Fruit fly (Drosophila melanogaster): ENCODE data around the gene CG42238.

The CG42238 gene

DNA sequence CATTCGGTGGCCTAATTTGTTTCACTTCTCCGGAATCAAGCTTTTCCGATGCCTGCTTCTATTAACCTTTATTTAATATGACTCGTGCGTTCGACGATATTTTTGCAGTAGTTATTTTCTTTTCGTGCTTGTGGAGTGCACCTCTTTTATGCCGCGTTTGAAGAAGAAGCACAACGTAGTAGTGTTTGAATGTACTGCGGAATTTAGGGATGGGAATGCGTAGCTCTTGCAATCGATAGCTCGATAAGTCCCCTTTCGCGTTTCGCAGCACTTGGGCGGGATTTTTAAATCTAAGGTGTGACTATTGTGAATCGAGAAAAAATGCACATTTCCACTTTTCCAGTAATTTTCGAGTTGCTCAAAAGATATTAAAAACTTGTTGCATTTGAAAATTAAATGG lies 133.2 kb downstream of the CG42238 start, which contains the start of the genes CG43739 and sky (continued):
- TF ChIP-seq CG10147 (GFP tag; optimal IDR thresholded peaks at IDR 0.05) = peak; percentile 49
- TF ChIP-seq Oli (tag; optimal IDR thresholded peaks at IDR 0.05) = no peak
- peak; percentile 90 for TF ChIP-seq Med (GFP tag)
- no peak for TF ChIP-seq CG15696 (tag; optimal IDR thresholded peaks at IDR 0.05)
- TF ChIP-seq gsb (GFP tag; IDR thresholded peaks at IDR 0.05) = no peak
- peak; percentile 54; the same call in 1 of the 3 replicates for TF ChIP-seq CG34422 (GFP tag; IDR thresholded peaks at IDR 0.05)
- no peak for TF ChIP-seq CG10274 (GFP tag; optimal IDR thresholded peaks at IDR 0.05)
- no peak for TF ChIP-seq luna (GFP tag; optimal IDR thresholded peaks at IDR 0.05)
- no peak for TF ChIP-seq CrebB (tag; optimal IDR thresholded peaks at IDR 0.05)
- TF ChIP-seq mam (GFP tag; optimal IDR thresholded peaks at IDR 0.05) = peak; percentile 63
- TF ChIP-seq CG31441 (GFP tag; IDR thresholded peaks at IDR 0.05) = no peak
- peak; percentile 16 for TF ChIP-seq chn (GFP tag; optimal IDR thresholded peaks at IDR 0.05)
- peak; percentile 36 for TF ChIP-seq CG17829 (tag; optimal IDR thresholded peaks at IDR 0.05)
- TF ChIP-seq CG4404 (GFP tag; IDR thresholded peaks at IDR 0.05) = no peak
- TF ChIP-seq Jarid2 (GFP tag; optimal IDR thresholded peaks at IDR 0.05) = no peak
- no peak for TF ChIP-seq CG17912 (GFP tag; optimal IDR thresholded peaks at IDR 0.05)
- TF ChIP-seq CG15514 (GFP tag; optimal IDR thresholded peaks at IDR 0.05) = peak; percentile 72
- TF ChIP-seq cad (GFP tag; optimal IDR thresholded peaks at IDR 0.05) = no peak
- TF ChIP-seq Blimp-1 (GFP tag; optimal IDR thresholded peaks at IDR 0.05) = no peak
- TF ChIP-seq Atf3 (GFP tag; optimal IDR thresholded peaks at IDR 0.05) = no peak
- no peak for TF ChIP-seq bowl (GFP tag; IDR thresholded peaks at IDR 0.05)
- peak; percentile 34 for TF ChIP-seq phol (tag; optimal IDR thresholded peaks at IDR 0.05)
- 0 out of 2 replicates have a peak, but pooled peaks have one; percentile 6 for TF ChIP-seq lmd (GFP tag; IDR thresholded peaks at IDR 0.05)
- 0 out of 2 replicates have a peak, but pooled peaks have one; percentile 33 for TF ChIP-seq Drgx (GFP tag; IDR thresholded peaks at IDR 0.05)
- TF ChIP-seq CG15479 (GFP tag; optimal IDR thresholded peaks at IDR 0.05) = no peak
- TF ChIP-seq CG9932 (GFP tag; IDR thresholded peaks at IDR 0.05) = peak; percentile 73
- TF ChIP-seq tx (GFP tag; optimal IDR thresholded peaks at IDR 0.05) = no peak
- no peak for TF ChIP-seq CG6254 (GFP tag; optimal IDR thresholded peaks at IDR 0.05)
- TF ChIP-seq unc-4 (GFP tag; IDR thresholded peaks at IDR 0.05; ENCODE audit: partially characterized antibody) = peak; percentile 79
- TF ChIP-seq CG4707 (GFP tag; optimal IDR thresholded peaks at IDR 0.05) = no peak
- no peak for TF ChIP-seq MTF-1 (GFP tag; optimal IDR thresholded peaks at IDR 0.05; ENCODE audit: borderline replicate concordance)
- TF ChIP-seq NC2α (GFP tag; optimal IDR thresholded peaks at IDR 0.05) = no peak
- TF ChIP-seq jigr1 (GFP tag; IDR thresholded peaks at IDR 0.05) = no peak
- peak; percentile 64 for TF ChIP-seq CG14860 (GFP tag; IDR thresholded peaks at IDR 0.05; ENCODE audit: partially characterized antibody)
- no peak for TF ChIP-seq CG30431 (GFP tag; optimal IDR thresholded peaks at IDR 0.05)
- no peak for TF ChIP-seq CG8765 (GFP tag; IDR thresholded peaks at IDR 0.05)
- no peak for TF ChIP-seq Lim3 (GFP tag; IDR thresholded peaks at IDR 0.05)
- TF ChIP-seq hkb (optimal IDR thresholded peaks at IDR 0.05) = no peak
- TF ChIP-seq hkb (GFP tag; IDR thresholded peaks at IDR 0.05) = 0 out of 2 replicates have a peak, but pooled peaks have one; percentile 30
- TF ChIP-seq CG32772 (GFP tag; IDR thresholded peaks at IDR 0.05) = 0 out of 2 replicates have a peak, but pooled peaks have one; percentile 16
- TF ChIP-seq bigmax (GFP tag; optimal IDR thresholded peaks at IDR 0.05) = no peak
- TF ChIP-seq Lhr (GFP tag; optimal IDR thresholded peaks at IDR 0.05) = no peak
- TF ChIP-seq HHEX (GFP tag; optimal IDR thresholded peaks at IDR 0.05) = no peak
- TF ChIP-seq CG32532 (GFP tag; IDR thresholded peaks at IDR 0.05) = peak; percentile 43; the same call in 1 of the 2 replicates
- TF ChIP-seq crol (GFP tag; IDR thresholded peaks at IDR 0.05) = no peak
- TF ChIP-seq CG9876 (GFP tag; optimal IDR thresholded peaks at IDR 0.05) = no peak
- no peak for TF ChIP-seq CG4730 (GFP tag; IDR thresholded peaks at IDR 0.05)
- TF ChIP-seq CG30403 (GFP tag; optimal IDR thresholded peaks at IDR 0.05) = peak; percentile 28
- TF ChIP-seq lilli (GFP tag; optimal IDR thresholded peaks at IDR 0.05) = peak; percentile 50
- peak; percentile 52 for TF ChIP-seq trem (tag; optimal IDR thresholded peaks at IDR 0.05)
- no peak for TF ChIP-seq CG3281 (GFP tag; optimal IDR thresholded peaks at IDR 0.05)
